Worm (Caenorhabditis elegans) whole organism, mixed stage, embryonic: ENCODE results near the gene djr-1.1.

Source experiments
- M03D4.4 ChIP-seq: sonication (generic microtip); optimal IDR thresholded peaks from 2 replicates; lab custom pipeline; 2017; ENCODE audit warnings: mild to moderate bottlenecking, missing genetic modification characterization, missing compliant biosample characterization
- bed-3 ChIP-seq: fragments of 200-800 bp; sonication (Bioruptor generic); optimal IDR thresholded peaks from 3 replicates; lab custom pipeline; 2018; ENCODE audit warnings: mild to moderate bottlenecking, missing genetic modification characterization, moderate library complexity, missing compliant biosample characterization
- blmp-1 ChIP-seq: fragments of 150-350 bp; optimal IDR thresholded peaks from 2 replicates; lab custom pipeline; 2014; ENCODE audit warnings: missing biosample characterization, missing genetic modification characterization
- ceh-39 ChIP-seq: fragments of 150-350 bp; optimal IDR thresholded peaks from 2 replicates; lab custom pipeline; 2014; ENCODE audit warnings: missing biosample characterization, missing genetic modification characterization
- ceh-43 ChIP-seq: fragments of 200-800 bp; sonication (Bioruptor generic); optimal IDR thresholded peaks from 2 replicates; lab custom pipeline; 2018; ENCODE audit warnings: mild to moderate bottlenecking, missing genetic modification characterization, moderate library complexity, missing compliant biosample characterization
- ceh-83 ChIP-seq: fragments of 200-800 bp; sonication (Bioruptor generic); optimal IDR thresholded peaks from 2 replicates; lab custom pipeline; 2018; ENCODE audit warnings: mild to moderate bottlenecking, missing genetic modification characterization, missing compliant biosample characterization
- ces-1 ChIP-seq: fragments of 150-350 bp; optimal IDR thresholded peaks from 2 replicates; lab custom pipeline; 2014; ENCODE audit warnings: missing biosample characterization, missing genetic modification reagents, missing genetic modification characterization
- cnd-1 ChIP-seq: fragments of 200-800 bp; sonication (Bioruptor generic); optimal IDR thresholded peaks from 2 replicates; lab custom pipeline; 2018; ENCODE audit warnings: mild to moderate bottlenecking, missing genetic modification characterization, missing compliant biosample characterization
- drap-1 ChIP-seq: fragments of 200-800 bp; sonication (Bioruptor generic); optimal IDR thresholded peaks from 3 replicates; lab custom pipeline; 2018; ENCODE audit warnings: mild to moderate bottlenecking, missing genetic modification characterization, missing compliant biosample characterization
- elt-1 ChIP-seq: sonication (generic microtip); optimal IDR thresholded peaks from 2 replicates; lab custom pipeline; 2017; ENCODE audit warnings: missing genetic modification characterization, mild to moderate bottlenecking, missing compliant biosample characterization, antibody characterized with exemption, moderate library complexity, borderline replicate concordance; ENCODE audit not compliant: insufficient read depth
- elt-3 ChIP-seq: fragments of 150-350 bp; optimal IDR thresholded peaks from 2 replicates; lab custom pipeline; 2014; ENCODE audit warnings: missing biosample characterization, missing genetic modification characterization
- flh-1 ChIP-seq: fragments of 200-800 bp; sonication (Bioruptor generic); optimal IDR thresholded peaks from 2 replicates; lab custom pipeline; 2018; ENCODE audit warnings: mild to moderate bottlenecking, missing genetic modification characterization, moderate library complexity, missing compliant biosample characterization
- ham-2 ChIP-seq: fragments of 200-800 bp; sonication (Bioruptor generic); optimal IDR thresholded peaks from 2 replicates; lab custom pipeline; 2018; ENCODE audit warnings: mild to moderate bottlenecking, missing genetic modification characterization, missing compliant biosample characterization
- hlh-1 ChIP-seq: fragments of 150-350 bp; optimal IDR thresholded peaks from 2 replicates; lab custom pipeline; 2014; ENCODE audit warnings: missing biosample characterization, missing genetic modification reagents, missing genetic modification characterization
- lin-13 ChIP-seq: fragments of 150-350 bp; optimal IDR thresholded peaks from 2 replicates; lab custom pipeline; 2014; ENCODE audit warnings: missing biosample characterization, missing genetic modification characterization
- lin-32 ChIP-seq: fragments of 200-800 bp; sonication (Bioruptor generic); optimal IDR thresholded peaks from 2 replicates; lab custom pipeline; 2018; ENCODE audit warnings: mild to moderate bottlenecking, missing genetic modification characterization, missing compliant biosample characterization
- lsy-2 ChIP-seq: fragments of 150-350 bp; optimal IDR thresholded peaks from 2 replicates; lab custom pipeline; 2014; ENCODE audit warnings: missing biosample characterization, missing genetic modification characterization
- mab-5 ChIP-seq: fragments of 150-350 bp; optimal IDR thresholded peaks from 2 replicates; lab custom pipeline; 2014; ENCODE audit warnings: missing biosample characterization, missing genetic modification characterization
- mep-1 ChIP-seq: fragments of 150-350 bp; optimal IDR thresholded peaks from 2 replicates; lab custom pipeline; 2017; ENCODE audit warnings: missing biosample characterization, missing genetic modification reagents, missing genetic modification characterization, inconsistent platforms
- nhr-12 ChIP-seq: fragments of 150-350 bp; optimal IDR thresholded peaks from 2 replicates; lab custom pipeline; 2014; ENCODE audit warnings: missing biosample characterization, missing genetic modification characterization
- nhr-2 ChIP-seq: fragments of 150-350 bp; optimal IDR thresholded peaks from 2 replicates; lab custom pipeline; 2014; ENCODE audit warnings: missing biosample characterization, missing genetic modification characterization
- nhr-237 ChIP-seq: fragments of 150-350 bp; optimal IDR thresholded peaks from 2 replicates; lab custom pipeline; 2014; ENCODE audit warnings: missing biosample characterization, missing genetic modification characterization
- nhr-28 ChIP-seq: fragments of 150-350 bp; optimal IDR thresholded peaks from 2 replicates; lab custom pipeline; 2014; ENCODE audit warnings: missing biosample characterization, missing genetic modification characterization
- nhr-76 ChIP-seq: sonication (generic microtip); optimal IDR thresholded peaks from 2 replicates; lab custom pipeline; 2017; ENCODE audit warnings: missing biosample characterization, missing genetic modification characterization
- pha-4 ChIP-seq: fragments of 150-350 bp; optimal IDR thresholded peaks from 2 replicates; lab custom pipeline; 2018; ENCODE audit warnings: missing biosample characterization, missing genetic modification reagents, missing genetic modification characterization
- sem-2 ChIP-seq: fragments of 200-800 bp; sonication (Bioruptor generic); optimal IDR thresholded peaks from 2 replicates; lab custom pipeline; 2018; ENCODE audit warnings: mild to moderate bottlenecking, missing genetic modification characterization, missing compliant biosample characterization
- snpc-4 ChIP-seq: fragments of 150-350 bp; optimal IDR thresholded peaks from 2 replicates; lab custom pipeline; 2014; ENCODE audit warnings: missing biosample characterization, missing genetic modification characterization
- sptf-1 ChIP-seq: sonication (generic microtip); optimal IDR thresholded peaks from 2 replicates; lab custom pipeline; 2017; ENCODE audit warnings: mild to moderate bottlenecking, missing genetic modification characterization, moderate library complexity, missing compliant biosample characterization
- tbx-8 ChIP-seq: fragments of 200-800 bp; sonication (Bioruptor generic); optimal IDR thresholded peaks from 2 replicates; lab custom pipeline; 2018; ENCODE audit warnings: mild to moderate bottlenecking, missing genetic modification characterization, moderate library complexity, missing compliant biosample characterization
- unc-120 ChIP-seq: sonication (generic microtip); optimal IDR thresholded peaks from 2 replicates; lab custom pipeline; 2017; ENCODE audit warnings: missing genetic modification characterization, missing compliant biosample characterization; ENCODE audit not compliant: poor library complexity, severe bottlenecking
- unc-62 ChIP-seq: fragments of 150-350 bp; optimal IDR thresholded peaks from 2 replicates; lab custom pipeline; 2014; ENCODE audit warnings: missing biosample characterization, missing genetic modification reagents, missing genetic modification characterization
- zip-8 ChIP-seq: fragments of 150-350 bp; optimal IDR thresholded peaks from 2 replicates; lab custom pipeline; 2014; ENCODE audit warnings: missing biosample characterization, missing genetic modification characterization
- ztf-11 ChIP-seq: fragments of 150-350 bp; optimal IDR thresholded peaks from 2 replicates; lab custom pipeline; 2014; ENCODE audit warnings: missing biosample characterization, missing genetic modification characterization

djr-1.1 gene

DNA sequence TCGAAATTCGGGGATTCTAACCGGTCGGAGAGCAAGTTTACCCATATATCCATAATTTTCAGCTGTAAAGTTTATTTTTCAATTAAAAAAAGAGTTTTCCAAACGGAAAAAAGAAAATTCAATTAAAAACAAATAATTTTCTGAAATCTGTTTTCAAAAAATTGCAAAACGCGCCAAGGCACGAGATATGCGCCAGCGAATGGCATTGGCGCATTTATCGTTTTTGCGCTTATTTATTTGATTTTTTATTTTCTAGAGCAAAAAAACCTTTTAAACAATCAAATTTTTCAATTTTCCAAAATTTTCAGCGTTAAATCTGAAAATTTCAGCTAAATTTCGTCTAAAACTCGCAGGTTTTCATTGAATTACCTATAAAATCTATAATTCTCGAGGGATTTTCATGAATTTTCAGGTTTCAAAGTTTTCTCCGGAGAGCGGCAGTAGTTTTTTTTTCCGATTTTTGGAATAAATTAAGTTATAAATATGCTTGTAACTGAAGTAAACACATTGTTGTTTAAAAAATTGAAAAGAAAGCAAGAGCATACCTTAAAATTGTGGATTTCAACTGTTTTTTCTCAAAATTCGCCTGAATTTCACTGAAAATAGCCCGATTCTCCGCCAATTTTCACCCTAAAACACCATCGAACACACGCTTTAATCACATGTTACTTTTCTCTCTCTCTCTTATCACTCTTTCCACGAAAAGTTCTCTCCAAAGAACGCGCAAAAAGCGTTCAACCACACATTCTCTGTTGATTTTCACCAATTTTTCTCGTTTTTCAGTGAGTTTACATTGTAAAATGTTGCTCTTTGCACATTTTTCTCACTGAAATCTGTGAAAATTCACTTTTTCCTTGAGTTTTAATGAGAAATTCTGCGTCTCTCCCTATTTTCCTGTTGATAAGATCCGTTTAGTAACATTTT lies 4.5 kb upstream of the djr-1.1 start, which contains the start of gene B0432.10:
TSS of gene B0432.10 (minus strand) at position 649 of the 924 bp plus-strand sequence.
- no peak for TF ChIP-seq blmp-1 (tag; lab: Kevin White, UChicago)
- peak; percentile 0 for TF ChIP-seq ceh-39 (tag; lab: Kevin White, UChicago)
- no peak for TF ChIP-seq drap-1 (GFP tag; lab: Kevin White, UChicago)
- no peak for TF ChIP-seq cnd-1 (tag; lab: Kevin White, UChicago)
- no peak for TF ChIP-seq snpc-4
- no peak for TF ChIP-seq ceh-83 (GFP tag; lab: Kevin White, UChicago)
- TF ChIP-seq nhr-237 (tag; lab: Kevin White, UChicago) = peak; percentile 78
- TF ChIP-seq ceh-43 (GFP tag; lab: Kevin White, UChicago) = no peak
- TF ChIP-seq ces-1 (GFP tag; lab: Kevin White, UChicago) = peak; percentile 81
- TF ChIP-seq elt-3 (tag; lab: Kevin White, UChicago) = no peak
- TF ChIP-seq hlh-1 (tag; lab: Kevin White, UChicago) = peak; percentile 26
- TF ChIP-seq sptf-1 (tag; lab: Kevin White, UChicago) = peak; percentile 8
- no peak for TF ChIP-seq bed-3 (GFP tag; lab: Kevin White, UChicago)
- no peak for TF ChIP-seq lin-32 (GFP tag; lab: Kevin White, UChicago)
- peak; percentile 76 for TF ChIP-seq pha-4 (tag; lab: Kevin White, UChicago)
- no peak for TF ChIP-seq zip-8 (tag; lab: Kevin White, UChicago)
- no peak for TF ChIP-seq unc-62 (GFP tag; lab: Kevin White, UChicago)
- TF ChIP-seq nhr-12 (tag; lab: Kevin White, UChicago) = no peak
- TF ChIP-seq ham-2 = no peak
- TF ChIP-seq sem-2 (GFP tag; lab: Kevin White, UChicago) = no peak
- no peak for TF ChIP-seq elt-1 (tag; lab: Kevin White, UChicago)
- TF ChIP-seq lin-13 = peak; percentile 77
- TF ChIP-seq mep-1 (tag; lab: Kevin White, UChicago) = peak; percentile 89
- TF ChIP-seq mab-5 (tag; lab: Kevin White, UChicago) = no peak
- TF ChIP-seq flh-1 (GFP tag; lab: Kevin White, UChicago) = no peak
- no peak for TF ChIP-seq ztf-11
- TF ChIP-seq M03D4.4 (tag; lab: Kevin White, UChicago) = no peak
- no peak for TF ChIP-seq tbx-8
- TF ChIP-seq lsy-2 (tag; lab: Kevin White, UChicago) = peak; percentile 73
- TF ChIP-seq nhr-2 (tag; lab: Kevin White, UChicago) = no peak

DNA sequence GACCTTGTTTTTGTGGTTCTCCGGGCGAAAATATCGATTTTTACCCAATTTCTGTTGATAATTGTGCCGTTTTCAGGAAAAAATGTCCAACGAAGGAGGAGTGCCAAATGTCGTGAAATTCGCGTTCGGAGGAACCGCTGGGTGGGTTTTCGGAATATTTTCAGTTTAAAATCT lies 3.9 kb upstream of the djr-1.1 start, which contains the start of gene misc-1:
TSS of gene misc-1 (plus strand) at position 75 of the 174 bp plus-strand sequence.
- TF ChIP-seq nhr-12 (tag; lab: Kevin White, UChicago) (no peak), unc-120 (tag; lab: Kevin White, UChicago) (no peak), snpc-4 (no peak), nhr-2 (tag; lab: Kevin White, UChicago) (no peak), mep-1 (tag; lab: Kevin White, UChicago) (no peak), nhr-76 (tag; lab: Kevin White, UChicago) (no peak), lsy-2 (tag; lab: Kevin White, UChicago) (no peak), flh-1 (GFP tag; lab: Kevin White, UChicago) (no peak), nhr-28 (tag; lab: Kevin White, UChicago) (no peak), mab-5 (tag; lab: Kevin White, UChicago) (no peak), ceh-83 (GFP tag; lab: Kevin White, UChicago) (no peak), ceh-39 (tag; lab: Kevin White, UChicago) (no peak), bed-3 (GFP tag; lab: Kevin White, UChicago) (no peak), M03D4.4 (tag; lab: Kevin White, UChicago) (no peak), nhr-237 (tag; lab: Kevin White, UChicago) (no peak), ceh-43 (GFP tag; lab: Kevin White, UChicago) (no peak), ham-2 (no peak)

DNA sequence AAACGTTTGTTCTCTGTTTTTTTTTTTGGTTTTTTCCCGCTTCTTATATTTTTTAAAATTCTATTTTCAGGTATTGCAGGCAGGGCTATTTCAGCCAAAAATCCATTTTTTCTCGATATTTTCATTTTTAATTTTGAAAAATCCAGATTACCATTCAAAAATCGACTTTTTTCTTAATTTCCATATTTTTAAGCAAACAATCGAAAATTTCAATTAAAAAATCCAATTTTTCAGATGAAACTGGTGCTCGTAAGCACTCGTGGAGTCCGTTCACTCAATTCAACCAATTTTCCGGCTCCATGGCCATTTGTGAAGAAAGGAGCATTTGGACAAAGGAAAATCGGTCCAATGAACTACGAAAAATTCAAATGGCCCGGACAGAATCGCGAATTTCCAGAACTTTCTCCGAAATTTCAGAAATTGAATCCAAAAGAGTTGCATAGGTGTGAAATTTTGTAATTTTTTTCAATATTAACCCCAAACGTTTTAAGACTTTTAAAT lies 1.6 kb upstream of the djr-1.1 start, which contains the start of gene mrpl-41:
TSS of gene mrpl-41 (plus strand) at position 235 of the 501 bp plus-strand sequence.
- no peak for TF ChIP-seq nhr-76 (tag; lab: Kevin White, UChicago)
- no peak for TF ChIP-seq sem-2 (GFP tag; lab: Kevin White, UChicago)
- no peak for TF ChIP-seq cnd-1 (tag; lab: Kevin White, UChicago)
- TF ChIP-seq ztf-11 = no peak
- TF ChIP-seq lin-13 = no peak
- no peak for TF ChIP-seq nhr-2 (tag; lab: Kevin White, UChicago)
- no peak for TF ChIP-seq unc-120 (tag; lab: Kevin White, UChicago)
- TF ChIP-seq mep-1 (tag; lab: Kevin White, UChicago) = no peak
- no peak for TF ChIP-seq ham-2
- no peak for TF ChIP-seq nhr-12 (tag; lab: Kevin White, UChicago)
- no peak for TF ChIP-seq nhr-237 (tag; lab: Kevin White, UChicago)
- no peak for TF ChIP-seq elt-3 (tag; lab: Kevin White, UChicago)
- no peak for TF ChIP-seq blmp-1 (tag; lab: Kevin White, UChicago)
- no peak for TF ChIP-seq ces-1 (GFP tag; lab: Kevin White, UChicago)
- TF ChIP-seq M03D4.4 (tag; lab: Kevin White, UChicago) = no peak
- no peak for TF ChIP-seq ceh-83 (GFP tag; lab: Kevin White, UChicago)
- no peak for TF ChIP-seq sptf-1 (tag; lab: Kevin White, UChicago)
- no peak for TF ChIP-seq unc-62 (GFP tag; lab: Kevin White, UChicago)
- TF ChIP-seq bed-3 (GFP tag; lab: Kevin White, UChicago) = no peak
